Worm (Caenorhabditis elegans) whole organism, L2 larva: Measurements from ENCODE around the gene B0218.5.

Experiments
- C34F6.9 ChIP-seq: fragments of 150-350 bp; optimal IDR thresholded peaks from 2 replicates; lab custom pipeline; 2014; ENCODE audit warnings: missing biosample characterization, missing genetic modification characterization
- aly-2 ChIP-seq: fragments of 150-350 bp; optimal IDR thresholded peaks from 2 replicates; lab custom pipeline; 2014; ENCODE audit warnings: missing biosample characterization, missing genetic modification characterization
- dmd-4 ChIP-seq: sonication (generic microtip); optimal IDR thresholded peaks from 2 replicates; lab custom pipeline; 2017; ENCODE audit warnings: missing biosample characterization, missing genetic modification characterization
- elt-1 ChIP-seq: fragments of 150-350 bp; optimal IDR thresholded peaks from 2 replicates; lab custom pipeline; 2014; ENCODE audit warnings: missing biosample characterization, missing genetic modification characterization
- elt-3 ChIP-seq: sonication (generic microtip); optimal IDR thresholded peaks from 2 replicates; lab custom pipeline; 2017; ENCODE audit warnings: missing biosample characterization, missing genetic modification characterization
- lin-11 ChIP-seq: fragments of 150-350 bp; sonication (generic microtip); optimal IDR thresholded peaks from 2 replicates; lab custom pipeline; 2014; ENCODE audit warnings: missing biosample characterization, missing genetic modification characterization, inconsistent platforms, mixed read lengths
- nhr-11 ChIP-seq: fragments of 150-350 bp; optimal IDR thresholded peaks from 2 replicates; lab custom pipeline; 2014; ENCODE audit warnings: missing biosample characterization, missing genetic modification characterization
- nhr-237 ChIP-seq: fragments of 150-350 bp; optimal IDR thresholded peaks from 2 replicates; lab custom pipeline; 2014; ENCODE audit warnings: missing biosample characterization, missing genetic modification characterization
- sma-3 ChIP-seq: sonication (generic microtip); optimal IDR thresholded peaks from 2 replicates; lab custom pipeline; 2016; ENCODE audit warnings: missing genetic modification reagents, missing genetic modification characterization, missing compliant biosample characterization
- snpc-4 ChIP-seq: fragments of 150-350 bp; optimal IDR thresholded peaks from 2 replicates; lab custom pipeline; 2014; ENCODE audit warnings: missing biosample characterization, missing genetic modification characterization
- unc-62 ChIP-seq: fragments of 150-350 bp; optimal IDR thresholded peaks from 2 replicates; lab custom pipeline; 2014; ENCODE audit warnings: missing biosample characterization, missing genetic modification reagents, missing genetic modification characterization
- ztf-11 ChIP-seq: sonication (generic microtip); optimal IDR thresholded peaks from 2 replicates; lab custom pipeline; 2017; ENCODE audit warnings: missing biosample characterization, missing genetic modification characterization
- ztf-4 ChIP-seq: fragments of 150-350 bp; optimal IDR thresholded peaks from 2 replicates; lab custom pipeline; 2014; ENCODE audit warnings: missing biosample characterization, missing genetic modification characterization

- TF ChIP-seq ztf-4 (tag; lab: Kevin White, UChicago) = no peak
- TF ChIP-seq aly-2 (tag; lab: Kevin White, UChicago) = no peak
- no peak for TF ChIP-seq nhr-11 (tag; lab: Kevin White, UChicago)
- no peak for TF ChIP-seq dmd-4 (tag; lab: Kevin White, UChicago)
- TF ChIP-seq C34F6.9 (tag; lab: Kevin White, UChicago) = no peak
- TF ChIP-seq snpc-4 (tag; lab: Kevin White, UChicago) = no peak
- no peak for TF ChIP-seq sma-3 (GFP tag; lab: Kevin White, UChicago)
- no peak for TF ChIP-seq nhr-237
- no peak for TF ChIP-seq elt-1 (tag; lab: Kevin White, UChicago)
- TF ChIP-seq lin-11 = no peak
- no peak for TF ChIP-seq elt-3
- TF ChIP-seq ztf-11 (tag; lab: Kevin White, UChicago) = no peak
- no peak for TF ChIP-seq unc-62 (GFP tag; lab: Kevin White, UChicago)
Measured at ce11 chrIV:8112646-8113045, 44.4 kb downstream of the B0218.5 start.
